Worm (Caenorhabditis elegans) whole organism, L2 larva: ENCODE measurements around the gene C54C6.11.

Source experiments
- unc-62 ChIP-seq: fragments of 150-350 bp; optimal IDR thresholded peaks from 2 replicates; lab custom pipeline; 2014; ENCODE audit warnings: missing biosample characterization, missing genetic modification reagents, missing genetic modification characterization
- zag-1 ChIP-seq: fragments of 150-350 bp; optimal IDR thresholded peaks from 2 replicates; lab custom pipeline; 2014; ENCODE audit warnings: missing biosample characterization, missing genetic modification characterization
- ztf-11 ChIP-seq: sonication (generic microtip); optimal IDR thresholded peaks from 2 replicates; lab custom pipeline; 2017; ENCODE audit warnings: missing biosample characterization, missing genetic modification characterization

- TF ChIP-seq unc-62 (GFP tag; lab: Kevin White, UChicago) = no peak
- no peak for TF ChIP-seq zag-1 (tag; lab: Kevin White, UChicago)
- no peak for TF ChIP-seq ztf-11 (tag; lab: Kevin White, UChicago)
Measured at ce11 chrIII:3529744-3530208, 18.3 kb upstream of the C54C6.11 start, which contains the start of gene pitp-1.
